Fruit fly (Drosophila melanogaster) whole organism, embryonic: ENCODE data around the gene CG32271.

ENCODE experiments used
- Asciz ChIP-seq: fragments of 200-800 bp; sonication (Bioruptor generic); optimal IDR thresholded peaks from 2 replicates; lab custom pipeline; 2017; ENCODE audit warnings: missing biosample characterization, mild to moderate bottlenecking, missing genetic modification characterization, missing genetic modification reagents
- BEAF-32 ChIP-seq: fragments of 200-800 bp; sonication (Bioruptor generic); optimal IDR thresholded peaks from 3 replicates; lab custom pipeline; 2017; ENCODE audit warnings: missing biosample characterization, missing genetic modification characterization, mild to moderate bottlenecking, moderate library complexity, missing genetic modification reagents
- BtbVII ChIP-seq: fragments of 200-800 bp; sonication (Bioruptor generic); optimal IDR thresholded peaks from 3 replicates; lab custom pipeline; 2017; ENCODE audit warnings: missing biosample characterization, mild to moderate bottlenecking, missing genetic modification characterization
- CG10147 ChIP-seq: fragments of 200-800 bp; sonication (Bioruptor generic); optimal IDR thresholded peaks from 2 replicates; lab custom pipeline; 2019; ENCODE audit warnings: missing biosample characterization, mild to moderate bottlenecking, missing genetic modification characterization, moderate library complexity
- CG10431 ChIP-seq: fragments of 200-800 bp; sonication (Bioruptor generic); optimal IDR thresholded peaks from 3 replicates; lab custom pipeline; 2018; ENCODE audit warnings: missing biosample characterization, mild to moderate bottlenecking, missing genetic modification characterization
- CG14050 ChIP-seq: fragments of 200-800 bp; sonication (Bioruptor generic); IDR thresholded peaks from 3 replicates; pipeline ENCODE4 v1.3.6; 2022; ENCODE audit warnings: missing biosample characterization, missing genetic modification characterization
- CG14860 ChIP-seq: fragments of 200-800 bp; sonication (Bioruptor generic); IDR thresholded peaks from 3 replicates; pipeline ENCODE4 v1.3.6; 2022; ENCODE audit warnings: missing biosample characterization, missing genetic modification characterization; ENCODE audit not compliant: partially characterized antibody
- CG15514 ChIP-seq: fragments of 200-800 bp; sonication (Bioruptor generic); optimal IDR thresholded peaks from 3 replicates; lab custom pipeline; 2017; ENCODE audit warnings: missing biosample characterization, missing genetic modification characterization, mild to moderate bottlenecking, moderate library complexity, missing genetic modification reagents
- CG17385 ChIP-seq: fragments of 200-800 bp; sonication (Bioruptor generic); optimal IDR thresholded peaks from 3 replicates; lab custom pipeline; 2018; ENCODE audit warnings: missing biosample characterization, mild to moderate bottlenecking, missing genetic modification characterization
- CG17568 ChIP-seq: fragments of 200-800 bp; sonication (Bioruptor generic); optimal IDR thresholded peaks from 2 replicates; lab custom pipeline; 2018; ENCODE audit warnings: missing biosample characterization, mild to moderate bottlenecking, missing genetic modification characterization, moderate library complexity
- CG1832 ChIP-seq: fragments of 200-800 bp; sonication (Bioruptor generic); optimal IDR thresholded peaks from 2 replicates; lab custom pipeline; 2017; ENCODE audit warnings: missing biosample characterization, mild to moderate bottlenecking, missing genetic modification characterization, inconsistent platforms
- CG2129 ChIP-seq: fragments of 200-800 bp; sonication (Bioruptor generic); IDR thresholded peaks from 2 replicates; pipeline ENCODE4 v1.3.6; 2022; ENCODE audit warnings: missing biosample characterization, missing genetic modification characterization; ENCODE audit not compliant: partially characterized antibody
- CG2875 ChIP-seq: fragments of 200-800 bp; sonication (Bioruptor generic); optimal IDR thresholded peaks from 2 replicates; lab custom pipeline; 2017; ENCODE audit warnings: missing biosample characterization, mild to moderate bottlenecking, missing genetic modification characterization, missing genetic modification reagents
- CG3281 ChIP-seq: fragments of 200-800 bp; sonication (Bioruptor generic); optimal IDR thresholded peaks from 3 replicates; lab custom pipeline; 2017; ENCODE audit warnings: missing biosample characterization, mild to moderate bottlenecking, missing genetic modification characterization
- CG33213 ChIP-seq: fragments of 200-800 bp; sonication (Bioruptor generic); optimal IDR thresholded peaks from 3 replicates; lab custom pipeline; 2016; ENCODE audit warnings: missing biosample characterization, missing genetic modification characterization
- CG42726 ChIP-seq: fragments of 200-800 bp; sonication (Bioruptor generic); IDR thresholded peaks from 2 replicates; pipeline ENCODE4 v1.3.6; 2022; ENCODE audit warnings: missing biosample characterization, missing genetic modification characterization; ENCODE audit not compliant: partially characterized antibody
- CG4328 ChIP-seq: fragments of 200-800 bp; sonication (Bioruptor generic); optimal IDR thresholded peaks from 3 replicates; lab custom pipeline; 2017; ENCODE audit warnings: missing biosample characterization, missing genetic modification reagents, missing genetic modification characterization
- CG6654 ChIP-seq: fragments of 200-800 bp; sonication (Bioruptor generic); optimal IDR thresholded peaks from 2 replicates; lab custom pipeline; 2017; ENCODE audit warnings: missing biosample characterization, mild to moderate bottlenecking, missing genetic modification characterization
- CG6683 ChIP-seq: fragments of 200-800 bp; sonication (Bioruptor generic); optimal IDR thresholded peaks from 2 replicates; lab custom pipeline; 2017; ENCODE audit warnings: missing biosample characterization, mild to moderate bottlenecking, missing genetic modification characterization, missing genetic modification reagents
- CG7963 ChIP-seq: fragments of 200-800 bp; sonication (Bioruptor generic); IDR thresholded peaks from 3 replicates; pipeline ENCODE4 v1.3.6; 2022; ENCODE audit warnings: missing biosample characterization, missing genetic modification characterization; ENCODE audit not compliant: partially characterized antibody
- CG8478 ChIP-seq: fragments of >200 bp; optimal IDR thresholded peaks from 2 replicates; lab custom pipeline; 2018
- CG9727 ChIP-seq: fragments of 200-800 bp; sonication (Bioruptor generic); optimal IDR thresholded peaks from 3 replicates; lab custom pipeline; 2017; ENCODE audit warnings: missing biosample characterization, mild to moderate bottlenecking, missing genetic modification characterization
- CG9797 ChIP-seq: fragments of 200-800 bp; sonication (Bioruptor generic); optimal IDR thresholded peaks from 3 replicates; lab custom pipeline; 2018; ENCODE audit warnings: missing biosample characterization, mild to moderate bottlenecking, missing genetic modification characterization
- GATAe ChIP-seq: fragments of 200-800 bp; sonication (Bioruptor generic); conservative IDR thresholded peaks from 2 replicates; pipeline ENCODE4 v1.3.6; 2022; ENCODE audit warnings: missing biosample characterization, missing genetic modification characterization
- HHEX ChIP-seq: fragments of 200-800 bp; sonication (Bioruptor generic); optimal IDR thresholded peaks from 3 replicates; lab custom pipeline; 2017; ENCODE audit warnings: missing biosample characterization, mild to moderate bottlenecking, missing genetic modification characterization, missing genetic modification reagents
- HLHmδ ChIP-seq: fragments of 200-800 bp; sonication (Bioruptor generic); optimal IDR thresholded peaks from 2 replicates; lab custom pipeline; 2018; ENCODE audit warnings: missing biosample characterization, mild to moderate bottlenecking, missing genetic modification characterization, moderate library complexity
- HmgZ ChIP-seq: fragments of 200-800 bp; sonication (Bioruptor generic); optimal IDR thresholded peaks from 2 replicates; lab custom pipeline; 2018; ENCODE audit warnings: missing biosample characterization, mild to moderate bottlenecking, missing genetic modification characterization
- Hr78 ChIP-seq, 2 experiments: fragments of 200-800 bp in 1 of 2; fragments of >200 bp in 1 of 2; sonication (Bioruptor generic) in 1 of 2; optimal IDR thresholded peaks; 2 replicates each; lab custom pipeline; 2017 to 2019; ENCODE audit warnings: missing biosample characterization in 2 of 2, missing genetic modification characterization in 2 of 2, mild to moderate bottlenecking in 1 of 2, moderate library complexity in 1 of 2
- Kr ChIP-seq: fragments of 200-800 bp; sonication (Bioruptor generic); optimal IDR thresholded peaks from 2 replicates; lab custom pipeline; 2017; ENCODE audit warnings: missing biosample characterization, mild to moderate bottlenecking, missing genetic modification characterization
- Meics ChIP-seq: fragments of 200-800 bp; sonication (Bioruptor generic); optimal IDR thresholded peaks from 2 replicates; lab custom pipeline; 2017; ENCODE audit warnings: missing biosample characterization, mild to moderate bottlenecking, missing genetic modification characterization
- Myb ChIP-seq: fragments of 200-800 bp; sonication (Bioruptor generic); optimal IDR thresholded peaks from 2 replicates; lab custom pipeline; 2016; ENCODE audit warnings: missing biosample characterization, missing genetic modification characterization
- Nf-YA ChIP-seq: fragments of 200-800 bp; sonication (Bioruptor generic); IDR thresholded peaks from 2 replicates; pipeline ENCODE4 v1.3.6; 2022; ENCODE audit warnings: missing biosample characterization, missing genetic modification characterization
- Oaz ChIP-seq: fragments of 200-800 bp; sonication (Bioruptor generic); IDR thresholded peaks from 2 replicates; pipeline ENCODE4 v1.3.6; 2022; ENCODE audit warnings: missing biosample characterization, missing genetic modification characterization
- Side ChIP-seq: fragments of 200-800 bp; sonication (Bioruptor generic); optimal IDR thresholded peaks from 2 replicates; lab custom pipeline; 2016; ENCODE audit warnings: missing biosample characterization, missing genetic modification characterization
- Sin3A ChIP-seq: fragments of >200 bp; optimal IDR thresholded peaks from 2 replicates; lab custom pipeline; 2018
- Sox102F ChIP-seq: fragments of 200-800 bp; sonication (Bioruptor generic); optimal IDR thresholded peaks from 2 replicates; lab custom pipeline; 2018; ENCODE audit warnings: missing biosample characterization, mild to moderate bottlenecking, missing genetic modification characterization, moderate library complexity
- YL-1 ChIP-seq: fragments of 200-800 bp; sonication (Bioruptor generic); optimal IDR thresholded peaks from 3 replicates; lab custom pipeline; 2017; ENCODE audit warnings: missing biosample characterization, mild to moderate bottlenecking, missing genetic modification characterization
- al ChIP-seq: fragments of 200-800 bp; sonication (Bioruptor generic); IDR thresholded peaks from 2 replicates; pipeline ENCODE4 v1.3.6; 2022; ENCODE audit warnings: missing biosample characterization, missing genetic modification characterization
- bbx ChIP-seq: fragments of 200-800 bp; sonication (Bioruptor generic); IDR thresholded peaks from 2 replicates; pipeline ENCODE4 v1.3.6; 2022; ENCODE audit warnings: missing biosample characterization, missing genetic modification characterization; ENCODE audit not compliant: partially characterized antibody
- crc ChIP-seq: fragments of 200-800 bp; sonication (Bioruptor generic); optimal IDR thresholded peaks from 2 replicates; lab custom pipeline; 2016; ENCODE audit warnings: missing biosample characterization, missing genetic modification characterization
- lilli ChIP-seq: fragments of 200-800 bp; sonication (Bioruptor generic); optimal IDR thresholded peaks from 3 replicates; lab custom pipeline; 2016; ENCODE audit warnings: missing biosample characterization, missing genetic modification characterization
- mam ChIP-seq: fragments of 200-800 bp; sonication (Bioruptor generic); optimal IDR thresholded peaks from 3 replicates; lab custom pipeline; 2016; ENCODE audit warnings: missing biosample characterization, missing genetic modification characterization
- nerfin-1 ChIP-seq: fragments of 200-800 bp; sonication (Bioruptor generic); optimal IDR thresholded peaks from 3 replicates; lab custom pipeline; 2019; ENCODE audit warnings: missing biosample characterization, mild to moderate bottlenecking, missing genetic modification characterization, moderate library complexity
- onecut ChIP-seq: fragments of 200-800 bp; sonication (Bioruptor generic); IDR thresholded peaks from 2 replicates; pipeline ENCODE4 v1.3.6; 2022; ENCODE audit warnings: missing biosample characterization, missing genetic modification characterization
- sc ChIP-seq, 3 experiments: fragments of >200 bp in 2 of 3; fragments of 200-800 bp in 1 of 3; sonication (Bioruptor generic) in 1 of 3; optimal IDR thresholded peaks; 2 replicates in 2 of 3; 3 replicates in 1 of 3; lab custom pipeline; 2017; ENCODE audit warnings: mild to moderate bottlenecking in 1 of 3, missing biosample characterization in 1 of 3, missing genetic modification characterization in 1 of 3, missing genetic modification reagents in 1 of 3
- sens ChIP-seq: fragments of 200-800 bp; sonication (Bioruptor generic); peaks from one replicate; lab custom pipeline; 2016; ENCODE audit warnings: missing biosample characterization, missing genetic modification characterization
- trh ChIP-seq: fragments of 200-800 bp; sonication (Bioruptor generic); optimal IDR thresholded peaks from 2 replicates; lab custom pipeline; 2016; ENCODE audit warnings: missing biosample characterization, missing genetic modification characterization

CG32271 gene

dm6 chr3L:3224740-3225719, 22.1 kb upstream of the CG32271 start, which contains the start of gene Larp4B (continued):
- TF ChIP-seq CG7963 (GFP tag; lab: Robert Waterston, UW) (no peak), sc (optimal IDR thresholded peaks at IDR 0.05; lab: Kevin White, UChicago) (no peak), sc (GFP tag; optimal IDR thresholded peaks at IDR 0.05; lab: Kevin White, UChicago) (no peak), Myb (GFP tag; lab: Kevin White, UChicago) (peak; percentile 90), sens (GFP tag; lab: Kevin White, UChicago) (peak; percentile 80), Sin3A (lab: Kevin White, UChicago) (peak; percentile 86), nerfin-1 (tag; lab: Kevin White, UChicago) (peak; percentile 17), CG10147 (GFP tag; lab: Kevin White, UChicago) (peak; percentile 22), onecut (GFP tag; lab: Robert Waterston, UW) (no peak), CG42726 (GFP tag; lab: Robert Waterston, UW) (0 out of 2 replicates have a peak, but pooled peaks have one; percentile 46), HmgZ (tag; lab: Kevin White, UChicago) (peak; percentile 61), CG33213 (GFP tag; lab: Kevin White, UChicago) (peak; percentile 80), CG2129 (peak; percentile 53), CG8478 (lab: Kevin White, UChicago) (peak; percentile 56), HLHmδ (GFP tag; lab: Kevin White, UChicago) (no peak), BEAF-32 (GFP tag; lab: Kevin White, UChicago) (peak; percentile 83), CG6654 (no peak), YL-1 (GFP tag; lab: Kevin White, UChicago) (peak; percentile 40), GATAe (GFP tag; lab: Robert Waterston, UW) (no peak), lilli (peak; percentile 53), Meics (GFP tag; lab: Kevin White, UChicago) (peak; percentile 7), CG9727 (GFP tag; lab: Kevin White, UChicago) (peak; percentile 19), trh (GFP tag; lab: Kevin White, UChicago) (no peak), crc (GFP tag; lab: Kevin White, UChicago) (no peak), CG14860 (GFP tag; lab: Robert Waterston, UW) (peak; percentile 72; the same call in 2 of the 3 replicates), CG17385 (GFP tag; lab: Kevin White, UChicago) (no peak), CG1832 (GFP tag; lab: Kevin White, UChicago) (no peak), CG6683 (GFP tag; lab: Kevin White, UChicago) (no peak), CG15514 (GFP tag; lab: Kevin White, UChicago) (peak; percentile 71), bbx (GFP tag; lab: Robert Waterston, UW) (peak; percentile 57), CG10431 (no peak), mam (GFP tag; lab: Kevin White, UChicago) (peak; percentile 28), CG4328 (GFP tag; lab: Kevin White, UChicago) (no peak), HHEX (no peak), Kr (no peak), Asciz (GFP tag; lab: Kevin White, UChicago) (no peak), Oaz (no peak), CG17568 (GFP tag; lab: Kevin White, UChicago) (no peak), CG14050 (GFP tag; lab: Robert Waterston, UW) (no peak), Side (no peak), BtbVII (peak; percentile 15), Sox102F (GFP tag; lab: Kevin White, UChicago) (no peak), al (no peak), CG3281 (GFP tag; lab: Kevin White, UChicago) (peak; percentile 33), CG2875 (GFP tag; lab: Kevin White, UChicago) (no peak), Hr78 (GFP tag; optimal IDR thresholded peaks at IDR 0.05; lab: Kevin White, UChicago) (no peak), CG9797 (GFP tag; lab: Kevin White, UChicago) (peak; percentile 82), Nf-YA (GFP tag; lab: Robert Waterston, UW) (no peak)
